Worm (Caenorhabditis elegans): ENCODE measurements around the gene cpsf-4.

cpsf-4 gene

DNA sequence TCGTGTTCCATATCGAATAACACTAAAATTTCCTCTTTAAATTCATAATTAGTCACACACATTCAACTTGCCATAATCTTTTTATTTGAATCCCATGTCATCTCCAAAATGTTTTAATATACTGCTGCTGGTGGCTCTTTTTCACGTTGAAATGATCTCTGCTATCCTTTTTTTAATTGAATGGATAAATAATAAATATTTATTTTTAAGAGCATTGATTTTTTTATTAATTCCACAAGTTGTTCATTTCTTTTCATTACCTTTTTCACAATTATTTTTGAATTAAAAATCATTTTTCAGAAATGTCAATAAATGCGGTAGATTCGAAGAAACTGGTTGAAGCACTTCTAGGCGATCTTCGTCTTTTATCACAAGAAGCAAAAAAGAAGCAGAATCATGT lies 3.2 kb upstream of the cpsf-4 start, which contains the start of gene mon-2:
mon-2 (plus strand) TSS at position 301 of the 400 bp plus-strand sequence.
- TF ChIP-seq sma-3 (GFP tag; optimal IDR thresholded peaks at IDR 0.05) (no peak), nhr-11 (tag; optimal IDR thresholded peaks at IDR 0.05) (no peak), sma-9 (GFP tag; optimal IDR thresholded peaks at IDR 0.05) (no peak), sma-9 (tag; optimal IDR thresholded peaks at IDR 0.05) (no peak), unc-62 (GFP tag; optimal IDR thresholded peaks at IDR 0.05) (no peak), sem-4 (tag; optimal IDR thresholded peaks at IDR 0.05) (no peak), mdl-1 (tag; optimal IDR thresholded peaks at IDR 0.05) (no peak), ztf-4 (tag; optimal IDR thresholded peaks at IDR 0.05) (no peak), snpc-4 (tag; optimal IDR thresholded peaks at IDR 0.05) (no peak), C34F6.9 (tag; optimal IDR thresholded peaks at IDR 0.05) (no peak), nhr-25 (tag; optimal IDR thresholded peaks at IDR 0.05) (no peak), zag-1 (tag; optimal IDR thresholded peaks at IDR 0.05) (no peak), unc-39 (tag; optimal IDR thresholded peaks at IDR 0.05) (no peak), nhr-10 (tag; optimal IDR thresholded peaks at IDR 0.05) (no peak), peb-1 (tag; optimal IDR thresholded peaks at IDR 0.05) (no peak), crh-2 (tag; optimal IDR thresholded peaks at IDR 0.05) (no peak), ceh-16 (tag; optimal IDR thresholded peaks at IDR 0.05) (no peak), F13H6.1 (tag; optimal IDR thresholded peaks at IDR 0.05) (no peak), nhr-6 (tag; optimal IDR thresholded peaks at IDR 0.05) (no peak), R02D3.7 (tag; optimal IDR thresholded peaks at IDR 0.05) (no peak)

DNA sequence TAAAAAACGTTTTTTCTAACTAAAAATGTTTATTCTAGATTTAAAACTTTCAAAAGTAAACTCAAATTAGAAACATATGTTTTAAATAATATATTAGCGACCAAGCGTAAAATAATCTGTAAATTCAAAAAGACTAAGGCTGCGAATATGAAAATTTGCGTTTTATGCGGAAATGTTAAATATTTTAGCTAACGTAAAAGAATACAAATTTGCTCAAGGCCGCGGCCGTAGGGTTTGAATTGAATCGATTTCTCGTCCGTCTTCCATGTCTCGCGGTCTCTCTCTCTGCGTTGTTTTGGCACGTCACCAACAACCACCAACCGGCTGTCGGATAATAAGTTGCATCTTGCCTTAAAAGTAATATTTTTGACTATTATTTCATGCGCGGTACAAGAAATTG lies 574 bp upstream of the cpsf-4 start, which contains the start of gene F11A10.5:
F11A10.5 (plus strand) TSS at position 301 of the 400 bp plus-strand sequence.
- TF ChIP-seq lin-13 (GFP tag; optimal IDR thresholded peaks at IDR 0.05): no peak
- TF ChIP-seq lsy-2 (tag; optimal IDR thresholded peaks at IDR 0.05): no peak
- no peak for TF ChIP-seq dmd-4 (tag; optimal IDR thresholded peaks at IDR 0.05)
- TF ChIP-seq egl-27 (tag; optimal IDR thresholded peaks at IDR 0.05): no peak
- TF ChIP-seq nhr-10 (tag; optimal IDR thresholded peaks at IDR 0.05): no peak
- TF ChIP-seq crh-2 (tag; optimal IDR thresholded peaks at IDR 0.05): peak; percentile 13
- TF ChIP-seq ceh-82 (tag; optimal IDR thresholded peaks at IDR 0.05): no peak
- TF ChIP-seq nhr-129 (tag; optimal IDR thresholded peaks at IDR 0.05): peak; percentile 46
- no peak for TF ChIP-seq gmeb-1 (tag; optimal IDR thresholded peaks at IDR 0.05)
- TF ChIP-seq ZK546.5 (tag; optimal IDR thresholded peaks at IDR 0.05): no peak
- TF ChIP-seq fos-1 (tag; optimal IDR thresholded peaks at IDR 0.05): no peak
- TF ChIP-seq mbf-1 (tag; optimal IDR thresholded peaks at IDR 0.05): no peak

DNA sequence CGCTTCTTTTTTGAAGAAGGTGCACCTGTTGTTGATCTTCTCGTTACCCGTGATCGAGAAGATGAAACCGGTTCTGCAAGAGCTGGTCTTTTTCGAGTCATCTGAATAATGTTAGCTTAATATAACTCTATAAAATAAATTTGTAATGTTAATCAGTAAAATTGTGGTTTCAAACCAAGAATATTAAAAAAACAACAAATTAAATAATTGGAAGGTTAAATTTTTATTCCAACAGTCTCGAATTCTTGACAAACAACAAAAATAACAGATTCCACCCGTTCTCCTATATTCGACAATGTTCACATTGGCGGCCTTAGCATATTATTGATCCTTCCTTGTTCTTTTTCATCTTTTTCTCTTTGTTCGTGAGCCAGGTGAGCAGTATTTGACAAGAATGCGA lies 1.1 kb downstream of the cpsf-4 start, which contains the start of gene mig-32:
mig-32 (minus strand) TSS at position 101 of the 400 bp plus-strand sequence.
- no peak for TF ChIP-seq nhr-237 (tag; optimal IDR thresholded peaks at IDR 0.05)
- no peak for TF ChIP-seq nhr-12 (tag; optimal IDR thresholded peaks at IDR 0.05)
- TF ChIP-seq elt-3 (tag; optimal IDR thresholded peaks at IDR 0.05): no peak

DNA sequence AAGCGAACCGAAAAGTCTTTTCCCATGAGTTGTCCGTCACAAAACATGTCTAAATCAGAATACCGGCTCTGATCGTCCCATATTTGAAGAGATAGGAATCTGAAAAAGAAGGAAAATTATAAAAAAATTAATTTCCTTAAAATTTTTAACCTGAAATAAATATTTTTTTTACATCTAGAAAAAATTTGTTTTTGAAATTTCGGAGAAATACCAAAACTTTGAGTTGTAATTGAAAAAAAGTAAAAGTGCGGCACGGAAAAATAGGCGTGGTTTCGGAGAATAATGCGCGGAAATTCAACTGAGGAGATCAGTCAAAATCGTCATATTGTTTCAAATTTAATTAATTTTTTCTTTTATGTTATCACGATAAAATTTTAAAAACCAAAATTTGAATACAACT lies 3.7 kb downstream of the cpsf-4 start, which contains the start of gene F11A10.6:
F11A10.6 (minus strand) TSS at position 101 of the 400 bp plus-strand sequence.
- TF ChIP-seq gmeb-1 (tag; optimal IDR thresholded peaks at IDR 0.05) (no peak), peb-1 (tag; optimal IDR thresholded peaks at IDR 0.05) (no peak), ZK546.5 (tag; optimal IDR thresholded peaks at IDR 0.05) (no peak), Y55F3AM.14 (GFP tag; optimal IDR thresholded peaks at IDR 0.05) (no peak), mdl-1 (tag; optimal IDR thresholded peaks at IDR 0.05) (no peak), aly-2 (tag; optimal IDR thresholded peaks at IDR 0.05) (no peak), elt-1 (tag; optimal IDR thresholded peaks at IDR 0.05) (no peak), sma-9 (GFP tag; optimal IDR thresholded peaks at IDR 0.05) (no peak), sma-9 (tag; optimal IDR thresholded peaks at IDR 0.05) (no peak), lin-13 (GFP tag; optimal IDR thresholded peaks at IDR 0.05) (no peak), ztf-4 (tag; optimal IDR thresholded peaks at IDR 0.05) (no peak), zag-1 (tag; optimal IDR thresholded peaks at IDR 0.05) (no peak), unc-62 (GFP tag; optimal IDR thresholded peaks at IDR 0.05) (no peak), sma-3 (GFP tag; optimal IDR thresholded peaks at IDR 0.05) (no peak), nhr-23 (tag; optimal IDR thresholded peaks at IDR 0.05) (no peak), sem-4 (tag; optimal IDR thresholded peaks at IDR 0.05) (no peak), nhr-6 (tag; optimal IDR thresholded peaks at IDR 0.05) (no peak), ztf-11 (tag; optimal IDR thresholded peaks at IDR 0.05) (no peak), nhr-10 (tag; optimal IDR thresholded peaks at IDR 0.05) (no peak), elt-3 (tag; optimal IDR thresholded peaks at IDR 0.05) (no peak), nhr-77 (tag; optimal IDR thresholded peaks at IDR 0.05) (no peak)

Measured in whole organism, L2 larva.